Worm (Caenorhabditis elegans) whole organism, L3 larva: ENCODE results near the gene cyc-2.2.
A peak's percentile ranks its signal among the peaks of the same experiment; 100 is the strongest.

ENCODE experiments used
- R02D3.7 ChIP-seq: fragments of 150-350 bp; optimal IDR thresholded peaks from 2 replicates; lab custom pipeline; 2014; ENCODE audit warnings: missing biosample characterization, missing genetic modification characterization
- ama-1 ChIP-seq: fragments of 150-350 bp; optimal IDR thresholded peaks from 2 replicates; lab custom pipeline; 2018
- ceh-16 ChIP-seq: sonication (generic microtip); optimal IDR thresholded peaks from 2 replicates; lab custom pipeline; 2017; ENCODE audit warnings: missing biosample characterization, missing genetic modification characterization
- ceh-82 ChIP-seq: fragments of 150-350 bp; optimal IDR thresholded peaks from 2 replicates; lab custom pipeline; 2014; ENCODE audit warnings: missing biosample characterization, missing genetic modification characterization
- ceh-9 ChIP-seq: sonication (generic microtip); optimal IDR thresholded peaks from 2 replicates; lab custom pipeline; 2018; ENCODE audit warnings: missing biosample characterization, missing genetic modification characterization
- egl-5 ChIP-seq: fragments of 150-350 bp; optimal IDR thresholded peaks from 2 replicates; lab custom pipeline; 2017; ENCODE audit warnings: missing biosample characterization, missing genetic modification reagents, missing genetic modification characterization, inconsistent platforms
- elt-1 ChIP-seq: fragments of 150-350 bp; optimal IDR thresholded peaks from 2 replicates; lab custom pipeline; 2014; ENCODE audit warnings: missing biosample characterization, missing genetic modification characterization
- elt-2 ChIP-seq: sonication (generic microtip); optimal IDR thresholded peaks from 2 replicates; lab custom pipeline; 2016; ENCODE audit warnings: missing genetic modification reagents, mild to moderate bottlenecking, missing genetic modification characterization, missing compliant biosample characterization
- elt-3 ChIP-seq, 3 experiments: fragments of 150-350 bp in 1 of 3; sonication (generic microtip) in 2 of 3; optimal IDR thresholded peaks; 2 replicates in 2 of 3; 4 replicates in 1 of 3; lab custom pipeline; 2014 to 2017; ENCODE audit warnings: missing biosample characterization in 3 of 3, missing genetic modification characterization in 3 of 3
- eor-1 ChIP-seq, 2 experiments: fragments of 150-350 bp; optimal IDR thresholded peaks; 2 replicates each; lab custom pipeline; 2014 to 2018; ENCODE audit warnings: missing biosample characterization in 2 of 2, missing genetic modification characterization in 2 of 2
- fkh-10 ChIP-seq: sonication (generic microtip); optimal IDR thresholded peaks from 2 replicates; lab custom pipeline; 2017; ENCODE audit warnings: missing biosample characterization, missing genetic modification reagents, missing genetic modification characterization
- fkh-2 ChIP-seq: fragments of 150-350 bp; optimal IDR thresholded peaks from 2 replicates; lab custom pipeline; 2014; ENCODE audit warnings: missing biosample characterization, missing genetic modification reagents, missing genetic modification characterization
- fos-1 ChIP-seq: fragments of 150-350 bp; optimal IDR thresholded peaks from 2 replicates; lab custom pipeline; 2014; ENCODE audit warnings: missing biosample characterization, missing genetic modification characterization
- jun-1 ChIP-seq: fragments of 150-350 bp; optimal IDR thresholded peaks from 2 replicates; lab custom pipeline; 2014; ENCODE audit warnings: missing biosample characterization, missing genetic modification reagents, missing genetic modification characterization
- lin-39 ChIP-seq: fragments of 150-350 bp; optimal IDR thresholded peaks from 2 replicates; lab custom pipeline; 2018; ENCODE audit warnings: missing biosample characterization, missing genetic modification reagents, missing genetic modification characterization
- lsy-12 ChIP-seq: sonication (generic microtip); optimal IDR thresholded peaks from 2 replicates; lab custom pipeline; 2016; ENCODE audit warnings: mild to moderate bottlenecking, missing genetic modification characterization, missing compliant biosample characterization
- mdl-1 ChIP-seq: fragments of 150-350 bp; optimal IDR thresholded peaks from 2 replicates; lab custom pipeline; 2014; ENCODE audit warnings: missing biosample characterization, missing genetic modification characterization
- nfya-1 ChIP-seq: sonication (generic microtip); optimal IDR thresholded peaks from 2 replicates; lab custom pipeline; 2017; ENCODE audit warnings: missing genetic modification characterization, mild to moderate bottlenecking, missing compliant biosample characterization, antibody characterized with exemption, moderate library complexity; ENCODE audit not compliant: insufficient read depth
- nhr-11 ChIP-seq: fragments of 150-350 bp; optimal IDR thresholded peaks from 2 replicates; lab custom pipeline; 2014; ENCODE audit warnings: missing biosample characterization, missing genetic modification characterization
- nhr-23 ChIP-seq: fragments of 150-350 bp; optimal IDR thresholded peaks from 2 replicates; lab custom pipeline; 2014; ENCODE audit warnings: missing biosample characterization, missing genetic modification reagents, missing genetic modification characterization
- nhr-237 ChIP-seq: fragments of 150-350 bp; optimal IDR thresholded peaks from 2 replicates; lab custom pipeline; 2014; ENCODE audit warnings: missing biosample characterization, missing genetic modification characterization
- nhr-25 ChIP-seq: sonication (generic microtip); optimal IDR thresholded peaks from 2 replicates; lab custom pipeline; 2017; ENCODE audit warnings: missing biosample characterization, missing genetic modification characterization
- nhr-67 ChIP-seq: fragments of 150-350 bp; optimal IDR thresholded peaks from 2 replicates; lab custom pipeline; 2014; ENCODE audit warnings: missing biosample characterization, missing genetic modification characterization
- nhr-76 ChIP-seq: fragments of 150-350 bp; sonication (generic microtip); optimal IDR thresholded peaks from 5 replicates; lab custom pipeline; 2014; ENCODE audit warnings: missing biosample characterization, missing genetic modification characterization
- pha-4 ChIP-seq: fragments of 150-350 bp; optimal IDR thresholded peaks from 2 replicates; lab custom pipeline; 2014; ENCODE audit warnings: missing biosample characterization, missing genetic modification reagents, missing genetic modification characterization
- pqm-1 ChIP-seq: fragments of 150-350 bp; optimal IDR thresholded peaks from 2 replicates; lab custom pipeline; 2017; ENCODE audit warnings: missing biosample characterization, missing genetic modification characterization, inconsistent platforms
- sea-2 ChIP-seq: fragments of 150-350 bp; sonication (generic microtip); optimal IDR thresholded peaks from 4 replicates; lab custom pipeline; 2014; ENCODE audit warnings: missing biosample characterization, missing genetic modification reagents, missing genetic modification characterization
- snpc-4 ChIP-seq: fragments of 150-350 bp; optimal IDR thresholded peaks from 2 replicates; lab custom pipeline; 2014; ENCODE audit warnings: missing biosample characterization, missing genetic modification characterization
- tbx-2 ChIP-seq: sonication (generic microtip); optimal IDR thresholded peaks from 2 replicates; lab custom pipeline; 2016; ENCODE audit warnings: mild to moderate bottlenecking, missing genetic modification characterization, missing compliant biosample characterization
- unc-39 ChIP-seq: sonication (generic microtip); optimal IDR thresholded peaks from 4 replicates; lab custom pipeline; 2017; ENCODE audit warnings: missing biosample characterization, missing genetic modification characterization
- zag-1 ChIP-seq: fragments of 150-350 bp; optimal IDR thresholded peaks from 2 replicates; lab custom pipeline; 2014; ENCODE audit warnings: missing biosample characterization, missing genetic modification characterization
- ztf-4 ChIP-seq: fragments of 150-350 bp; optimal IDR thresholded peaks from 2 replicates; lab custom pipeline; 2014; ENCODE audit warnings: missing biosample characterization, missing genetic modification characterization

Gene cyc-2.2

ce11 chrV:12583421-12583820 lies 28.6 kb downstream of the cyc-2.2 start:
- TF ChIP-seq eor-1 (tag; optimal IDR thresholded peaks at IDR 0.05; lab: Kevin White, UChicago) (no peak), jun-1 (tag; lab: Kevin White, UChicago) (no peak), egl-5 (peak; percentile 23), ceh-82 (tag; lab: Kevin White, UChicago) (no peak)

DNA sequence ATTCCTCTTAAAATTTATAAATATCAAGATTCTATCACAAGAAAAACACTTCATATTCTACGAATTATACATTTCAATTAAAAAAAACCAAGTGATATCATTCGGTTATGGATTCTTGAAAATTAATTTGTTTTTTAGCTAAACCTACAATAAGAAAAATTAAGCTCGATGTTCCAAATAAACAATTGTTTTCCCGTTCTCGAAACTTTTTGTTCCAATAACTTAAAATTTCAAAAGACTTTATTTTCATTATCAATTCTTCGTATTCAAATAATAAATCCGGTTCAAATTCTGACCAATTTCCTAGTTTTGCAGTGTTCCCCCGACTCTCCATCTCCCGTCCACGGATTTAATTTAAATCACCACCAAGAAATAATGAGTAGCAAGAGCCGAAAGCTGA lies 32.7 kb downstream of the cyc-2.2 start, which contains the start of gene E02A10.3:
E02A10.3 (plus strand) TSS at position 301 of the 400 bp plus-strand sequence.
- TF ChIP-seq R02D3.7 (tag; lab: Kevin White, UChicago) (no peak), ama-1 (lab: Kevin White, UChicago) (no peak), ztf-4 (tag; lab: Kevin White, UChicago) (no peak), snpc-4 (tag; lab: Kevin White, UChicago) (no peak), ceh-9 (tag; lab: Kevin White, UChicago) (no peak), fos-1 (tag; lab: Kevin White, UChicago) (no peak), pqm-1 (no peak), sea-2 (no peak), nhr-11 (no peak), elt-1 (tag; lab: Kevin White, UChicago) (no peak), tbx-2 (tag; lab: Kevin White, UChicago) (no peak), eor-1 (tag; optimal IDR thresholded peaks at IDR 0.05; lab: Kevin White, UChicago) (no peak)

DNA sequence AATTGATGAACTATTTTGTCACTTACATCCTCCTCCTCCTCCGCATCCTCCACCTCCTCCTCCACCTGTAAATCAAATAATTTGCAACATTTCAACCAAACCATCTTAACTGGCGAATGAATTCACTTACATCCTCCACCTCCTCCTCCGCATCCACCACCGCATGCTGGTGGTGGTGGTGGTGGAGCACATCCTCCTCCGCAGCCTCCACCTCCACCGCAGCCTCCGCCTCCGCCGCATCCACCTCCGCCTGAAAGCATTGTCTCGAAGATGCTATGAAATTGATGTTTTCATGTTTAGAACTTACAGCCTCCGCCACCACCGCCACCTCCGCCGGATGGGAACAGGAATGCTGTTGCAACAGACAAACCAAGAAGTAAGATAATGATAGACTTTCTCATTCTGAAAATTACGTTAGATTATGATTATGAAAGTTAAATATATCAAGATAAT lies 35.5 kb downstream of the cyc-2.2 start, which contains the start of gene grl-23:
grl-23 (minus strand) TSS at position 403 of the 453 bp plus-strand sequence.
- no peak for TF ChIP-seq nhr-76 (tag; lab: Kevin White, UChicago)
- no peak for TF ChIP-seq nhr-11
- TF ChIP-seq ceh-16 (tag; lab: Kevin White, UChicago) = no peak
- TF ChIP-seq lin-39 (tag; lab: Kevin White, UChicago) = no peak
- TF ChIP-seq ceh-82 (tag; lab: Kevin White, UChicago) = no peak
- no peak for TF ChIP-seq nhr-23 (tag; lab: Kevin White, UChicago)
- no peak for TF ChIP-seq nfya-1 (tag; lab: Kevin White, UChicago)
- TF ChIP-seq zag-1 = no peak
- TF ChIP-seq elt-3 (tag; optimal IDR thresholded peaks at IDR 0.05; lab: Kevin White, UChicago) = no peak
- no peak for TF ChIP-seq pha-4 (tag; lab: Kevin White, UChicago)
- no peak for TF ChIP-seq pqm-1
- TF ChIP-seq fkh-2 = no peak
- no peak for TF ChIP-seq elt-2 (tag; lab: Kevin White, UChicago)
- TF ChIP-seq egl-5 = no peak

- no peak for TF ChIP-seq nhr-25 (tag; lab: Kevin White, UChicago)
- no peak for TF ChIP-seq nhr-67
These were observed 36.2 kb downstream of the cyc-2.2 start for ce11 chrV:12575846-12576245.

ce11 chrV:12570271-12570670 lies 41.7 kb downstream of the cyc-2.2 start:
- TF ChIP-seq nhr-67 = no peak

DNA sequence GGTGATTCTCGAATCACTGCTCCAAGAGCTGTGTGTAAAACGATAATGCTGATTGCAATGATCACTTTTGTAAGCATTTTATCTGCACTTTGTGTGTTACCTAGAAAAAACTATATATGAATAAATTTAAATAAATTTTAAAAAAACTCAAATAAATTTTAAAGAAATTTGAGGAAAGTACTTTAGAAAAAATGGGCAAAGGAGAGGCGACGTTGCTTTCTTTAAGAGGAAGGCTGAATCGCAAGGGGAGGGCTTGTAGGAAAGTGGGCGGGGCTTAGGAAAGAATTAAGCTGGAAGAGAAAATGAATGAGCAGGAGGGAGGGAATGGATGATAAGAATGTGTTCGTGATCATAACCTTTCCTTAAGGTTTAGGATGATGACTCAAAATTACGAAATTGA lies 44.2 kb downstream of the cyc-2.2 start, which contains the start of gene E02A10.4:
E02A10.4 (minus strand) TSS at position 101 of the 400 bp plus-strand sequence.
- TF ChIP-seq fkh-10 (GFP tag; lab: Kevin White, UChicago) (no peak), zag-1 (no peak), mdl-1 (tag; lab: Kevin White, UChicago) (no peak), elt-3 (tag; optimal IDR thresholded peaks at IDR 0.05; lab: Kevin White, UChicago) (no peak), elt-2 (tag; lab: Kevin White, UChicago) (no peak), fos-1 (tag; lab: Kevin White, UChicago) (no peak), lsy-12 (tag; lab: Kevin White, UChicago) (no peak), nhr-237 (no peak), unc-39 (no peak), tbx-2 (tag; lab: Kevin White, UChicago) (no peak)
